Worm (Caenorhabditis elegans) whole organism, mixed stage, embryonic: ENCODE measurements around the gene B0212.3.

Experiments
- blmp-1 ChIP-seq: fragments of 150-350 bp; optimal IDR thresholded peaks from 2 replicates; lab custom pipeline; 2014; ENCODE audit warnings: missing biosample characterization, missing genetic modification characterization
- ceh-39 ChIP-seq: fragments of 150-350 bp; optimal IDR thresholded peaks from 2 replicates; lab custom pipeline; 2014; ENCODE audit warnings: missing biosample characterization, missing genetic modification characterization
- ceh-83 ChIP-seq: fragments of 200-800 bp; sonication (Bioruptor generic); optimal IDR thresholded peaks from 2 replicates; lab custom pipeline; 2018; ENCODE audit warnings: mild to moderate bottlenecking, missing genetic modification characterization, missing compliant biosample characterization
- ces-1 ChIP-seq: fragments of 150-350 bp; optimal IDR thresholded peaks from 2 replicates; lab custom pipeline; 2014; ENCODE audit warnings: missing biosample characterization, missing genetic modification reagents, missing genetic modification characterization
- cnd-1 ChIP-seq: fragments of 200-800 bp; sonication (Bioruptor generic); optimal IDR thresholded peaks from 2 replicates; lab custom pipeline; 2018; ENCODE audit warnings: mild to moderate bottlenecking, missing genetic modification characterization, missing compliant biosample characterization
- drap-1 ChIP-seq: fragments of 200-800 bp; sonication (Bioruptor generic); optimal IDR thresholded peaks from 3 replicates; lab custom pipeline; 2018; ENCODE audit warnings: mild to moderate bottlenecking, missing genetic modification characterization, missing compliant biosample characterization
- elt-1 ChIP-seq: sonication (generic microtip); optimal IDR thresholded peaks from 2 replicates; lab custom pipeline; 2017; ENCODE audit warnings: missing genetic modification characterization, mild to moderate bottlenecking, missing compliant biosample characterization, antibody characterized with exemption, moderate library complexity, borderline replicate concordance; ENCODE audit not compliant: insufficient read depth
- flh-1 ChIP-seq: fragments of 200-800 bp; sonication (Bioruptor generic); optimal IDR thresholded peaks from 2 replicates; lab custom pipeline; 2018; ENCODE audit warnings: mild to moderate bottlenecking, missing genetic modification characterization, moderate library complexity, missing compliant biosample characterization
- ham-2 ChIP-seq: fragments of 200-800 bp; sonication (Bioruptor generic); optimal IDR thresholded peaks from 2 replicates; lab custom pipeline; 2018; ENCODE audit warnings: mild to moderate bottlenecking, missing genetic modification characterization, missing compliant biosample characterization
- hlh-1 ChIP-seq: fragments of 150-350 bp; optimal IDR thresholded peaks from 2 replicates; lab custom pipeline; 2014; ENCODE audit warnings: missing biosample characterization, missing genetic modification reagents, missing genetic modification characterization
- lin-13 ChIP-seq: fragments of 150-350 bp; optimal IDR thresholded peaks from 2 replicates; lab custom pipeline; 2014; ENCODE audit warnings: missing biosample characterization, missing genetic modification characterization
- lin-32 ChIP-seq: fragments of 200-800 bp; sonication (Bioruptor generic); optimal IDR thresholded peaks from 2 replicates; lab custom pipeline; 2018; ENCODE audit warnings: mild to moderate bottlenecking, missing genetic modification characterization, missing compliant biosample characterization
- mep-1 ChIP-seq: fragments of 150-350 bp; optimal IDR thresholded peaks from 2 replicates; lab custom pipeline; 2017; ENCODE audit warnings: missing biosample characterization, missing genetic modification reagents, missing genetic modification characterization, inconsistent platforms
- mls-2 ChIP-seq: sonication (generic microtip); optimal IDR thresholded peaks from 2 replicates; lab custom pipeline; 2016; ENCODE audit warnings: mild to moderate bottlenecking, missing genetic modification characterization, moderate library complexity, missing compliant biosample characterization
- nhr-2 ChIP-seq: fragments of 150-350 bp; optimal IDR thresholded peaks from 2 replicates; lab custom pipeline; 2014; ENCODE audit warnings: missing biosample characterization, missing genetic modification characterization
- nhr-237 ChIP-seq: fragments of 150-350 bp; optimal IDR thresholded peaks from 2 replicates; lab custom pipeline; 2014; ENCODE audit warnings: missing biosample characterization, missing genetic modification characterization
- nhr-28 ChIP-seq: fragments of 150-350 bp; optimal IDR thresholded peaks from 2 replicates; lab custom pipeline; 2014; ENCODE audit warnings: missing biosample characterization, missing genetic modification characterization
- nhr-76 ChIP-seq: sonication (generic microtip); optimal IDR thresholded peaks from 2 replicates; lab custom pipeline; 2017; ENCODE audit warnings: missing biosample characterization, missing genetic modification characterization
- pha-4 ChIP-seq: fragments of 150-350 bp; optimal IDR thresholded peaks from 2 replicates; lab custom pipeline; 2018; ENCODE audit warnings: missing biosample characterization, missing genetic modification reagents, missing genetic modification characterization
- sem-2 ChIP-seq: fragments of 200-800 bp; sonication (Bioruptor generic); optimal IDR thresholded peaks from 2 replicates; lab custom pipeline; 2018; ENCODE audit warnings: mild to moderate bottlenecking, missing genetic modification characterization, missing compliant biosample characterization
- snpc-4 ChIP-seq: fragments of 150-350 bp; optimal IDR thresholded peaks from 2 replicates; lab custom pipeline; 2014; ENCODE audit warnings: missing biosample characterization, missing genetic modification characterization
- sptf-1 ChIP-seq: sonication (generic microtip); optimal IDR thresholded peaks from 2 replicates; lab custom pipeline; 2017; ENCODE audit warnings: mild to moderate bottlenecking, missing genetic modification characterization, moderate library complexity, missing compliant biosample characterization
- tbx-8 ChIP-seq: fragments of 200-800 bp; sonication (Bioruptor generic); optimal IDR thresholded peaks from 2 replicates; lab custom pipeline; 2018; ENCODE audit warnings: mild to moderate bottlenecking, missing genetic modification characterization, moderate library complexity, missing compliant biosample characterization
- unc-120 ChIP-seq: sonication (generic microtip); optimal IDR thresholded peaks from 2 replicates; lab custom pipeline; 2017; ENCODE audit warnings: missing genetic modification characterization, missing compliant biosample characterization; ENCODE audit not compliant: poor library complexity, severe bottlenecking
- unc-39 ChIP-seq: fragments of 150-350 bp; optimal IDR thresholded peaks from 2 replicates; lab custom pipeline; 2014; ENCODE audit warnings: missing biosample characterization, missing genetic modification characterization
- unc-62 ChIP-seq: fragments of 150-350 bp; optimal IDR thresholded peaks from 2 replicates; lab custom pipeline; 2014; ENCODE audit warnings: missing biosample characterization, missing genetic modification reagents, missing genetic modification characterization
- zip-8 ChIP-seq: fragments of 150-350 bp; optimal IDR thresholded peaks from 2 replicates; lab custom pipeline; 2014; ENCODE audit warnings: missing biosample characterization, missing genetic modification characterization
- ztf-11 ChIP-seq: fragments of 150-350 bp; optimal IDR thresholded peaks from 2 replicates; lab custom pipeline; 2014; ENCODE audit warnings: missing biosample characterization, missing genetic modification characterization

B0212.3 gene

ce11 chrIV:3505940-3506339 is 34.0 kb upstream of the B0212.3 start:
- TF ChIP-seq mls-2 (tag; lab: Kevin White, UChicago) = no peak
- TF ChIP-seq blmp-1 (tag; lab: Kevin White, UChicago) = no peak
- no peak for TF ChIP-seq tbx-8 (GFP tag; lab: Kevin White, UChicago)
- TF ChIP-seq nhr-76 (tag; lab: Kevin White, UChicago) = no peak
- no peak for TF ChIP-seq flh-1 (GFP tag; lab: Kevin White, UChicago)
- no peak for TF ChIP-seq lin-13 (tag; lab: Kevin White, UChicago)
- TF ChIP-seq snpc-4 (tag; lab: Kevin White, UChicago) = no peak
- no peak for TF ChIP-seq nhr-237 (tag; lab: Kevin White, UChicago)
- no peak for TF ChIP-seq nhr-28 (tag; lab: Kevin White, UChicago)
- no peak for TF ChIP-seq unc-62 (GFP tag; lab: Kevin White, UChicago)
- no peak for TF ChIP-seq lin-32 (GFP tag; lab: Kevin White, UChicago)
- TF ChIP-seq zip-8 (tag; lab: Kevin White, UChicago) = no peak

- no peak for TF ChIP-seq unc-120 (tag; lab: Kevin White, UChicago)
- TF ChIP-seq unc-39 (tag; lab: Kevin White, UChicago) = no peak
- no peak for TF ChIP-seq hlh-1 (tag; lab: Kevin White, UChicago)
- TF ChIP-seq cnd-1 (tag; lab: Kevin White, UChicago) = no peak
- TF ChIP-seq sptf-1 (tag; lab: Kevin White, UChicago) = no peak
- no peak for TF ChIP-seq pha-4 (tag; lab: Kevin White, UChicago)
- no peak for TF ChIP-seq ztf-11 (tag; lab: Kevin White, UChicago)
- no peak for TF ChIP-seq nhr-76 (tag; lab: Kevin White, UChicago)
- no peak for TF ChIP-seq lin-13 (tag; lab: Kevin White, UChicago)
These were observed 30.4 kb upstream of the B0212.3 start, which contains the start of gene ced-10 for ce11 chrIV:3509477-3510063. TSS of gene ced-10 (minus strand) at chrIV:3509527.

- TF ChIP-seq elt-1 (tag; lab: Kevin White, UChicago) (no peak), drap-1 (GFP tag; lab: Kevin White, UChicago) (no peak), pha-4 (tag; lab: Kevin White, UChicago) (no peak), sem-2 (GFP tag; lab: Kevin White, UChicago) (no peak), tbx-8 (GFP tag; lab: Kevin White, UChicago) (no peak), mls-2 (tag; lab: Kevin White, UChicago) (no peak), lin-13 (tag; lab: Kevin White, UChicago) (no peak), ztf-11 (tag; lab: Kevin White, UChicago) (no peak), unc-120 (tag; lab: Kevin White, UChicago) (no peak), unc-39 (tag; lab: Kevin White, UChicago) (no peak), nhr-2 (tag; lab: Kevin White, UChicago) (no peak)
These were observed 25.5 kb upstream of the B0212.3 start, which contains the start of gene tsg-101 for ce11 chrIV:3514467-3514866. TSS of gene tsg-101 (minus strand) at chrIV:3514567.

ce11 chrIV:3515412-3516046 is 24.4 kb upstream of the B0212.3 start:
- TF ChIP-seq ceh-39 (tag; lab: Kevin White, UChicago) (peak; percentile 73), ces-1 (GFP tag; lab: Kevin White, UChicago) (peak; percentile 59), pha-4 (tag; lab: Kevin White, UChicago) (peak; percentile 72), unc-120 (tag; lab: Kevin White, UChicago) (peak; percentile 49), nhr-2 (tag; lab: Kevin White, UChicago) (peak; percentile 5), hlh-1 (tag; lab: Kevin White, UChicago) (peak; percentile 11), unc-62 (GFP tag; lab: Kevin White, UChicago) (peak; percentile 8), ceh-83 (no peak), zip-8 (tag; lab: Kevin White, UChicago) (no peak), sem-2 (GFP tag; lab: Kevin White, UChicago) (no peak), mep-1 (tag; lab: Kevin White, UChicago) (peak; percentile 64), ham-2 (GFP tag; lab: Kevin White, UChicago) (peak; percentile 81), nhr-237 (tag; lab: Kevin White, UChicago) (peak; percentile 14), drap-1 (GFP tag; lab: Kevin White, UChicago) (peak; percentile 19)
- TF ChIP-seq, all 35 proteins: peak for 11
